Worm (Caenorhabditis elegans): ENCODE measurements around the gene clc-29.
"Not testable (repeated sequence)": the region's sequence is repeated elsewhere in the genome, so short reads cannot be mapped to it uniquely, and the experiment has no call there.

DNA sequence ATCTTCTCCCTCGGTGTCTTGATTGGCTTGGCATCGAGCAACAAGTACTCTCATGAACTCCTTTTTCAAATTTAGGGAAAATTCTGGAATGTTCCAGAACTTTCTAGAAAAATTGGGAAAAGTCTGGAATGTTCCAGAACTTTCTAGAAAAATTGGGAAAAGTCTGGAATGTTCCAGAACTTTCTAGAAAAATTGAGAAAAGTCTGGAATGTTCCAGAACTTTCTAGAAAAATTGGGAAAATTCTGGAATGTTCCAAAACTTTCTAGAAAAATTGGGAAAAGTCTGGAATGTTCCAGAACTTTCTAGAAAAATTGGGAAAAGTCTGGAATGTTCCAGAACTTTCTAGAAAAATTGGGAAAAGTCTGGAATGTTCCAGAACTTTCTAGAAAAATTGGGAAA is 3.4 kb downstream of the clc-29 start, which contains the start of gene ZC262.7:
- not testable (repeated sequence) for TF ChIP-seq ZK546.5 (tag; optimal IDR thresholded peaks at IDR 0.05); ama-1 (optimal IDR thresholded peaks at IDR 0.05)

All from whole organism, L3 larva.